Fruit fly (Drosophila melanogaster) whole organism, pupa: Measurements from ENCODE around the gene Hex-t1.

Experiments
- CG12605 ChIP-seq: fragments of 200-800 bp; sonication (Bioruptor generic); IDR thresholded peaks from 2 replicates; pipeline ENCODE4 v1.3.6; 2022; ENCODE audit warnings: missing biosample characterization, missing genetic modification characterization
- CG17806 ChIP-seq: fragments of 200-800 bp; sonication (Bioruptor generic); optimal IDR thresholded peaks from 2 replicates; lab custom pipeline; 2018; ENCODE audit warnings: missing biosample characterization, mild to moderate bottlenecking, missing genetic modification characterization, moderate library complexity
- CG34367 ChIP-seq: fragments of 200-800 bp; sonication (Bioruptor generic); optimal IDR thresholded peaks from 2 replicates; lab custom pipeline; 2018; ENCODE audit warnings: missing biosample characterization, mild to moderate bottlenecking, missing genetic modification characterization
- CG4496 ChIP-seq: fragments of 200-800 bp; sonication (Bioruptor generic); IDR thresholded peaks from 3 replicates; pipeline ENCODE4 v1.3.6; 2022; ENCODE audit warnings: missing biosample characterization, missing genetic modification characterization
- CG8301 ChIP-seq: fragments of 200-800 bp; sonication (Bioruptor generic); optimal IDR thresholded peaks from 2 replicates; lab custom pipeline; 2018; ENCODE audit warnings: missing biosample characterization, mild to moderate bottlenecking, missing genetic modification characterization
- fd96Ca ChIP-seq: fragments of 200-800 bp; sonication (Bioruptor generic); IDR thresholded peaks from 3 replicates; pipeline ENCODE4 v1.3.6; 2022; ENCODE audit warnings: missing biosample characterization, missing genetic modification characterization
- gl ChIP-seq: fragments of 200-800 bp; sonication (Bioruptor generic); optimal IDR thresholded peaks from 2 replicates; lab custom pipeline; 2018; ENCODE audit warnings: missing biosample characterization, mild to moderate bottlenecking, missing genetic modification characterization

DNA sequence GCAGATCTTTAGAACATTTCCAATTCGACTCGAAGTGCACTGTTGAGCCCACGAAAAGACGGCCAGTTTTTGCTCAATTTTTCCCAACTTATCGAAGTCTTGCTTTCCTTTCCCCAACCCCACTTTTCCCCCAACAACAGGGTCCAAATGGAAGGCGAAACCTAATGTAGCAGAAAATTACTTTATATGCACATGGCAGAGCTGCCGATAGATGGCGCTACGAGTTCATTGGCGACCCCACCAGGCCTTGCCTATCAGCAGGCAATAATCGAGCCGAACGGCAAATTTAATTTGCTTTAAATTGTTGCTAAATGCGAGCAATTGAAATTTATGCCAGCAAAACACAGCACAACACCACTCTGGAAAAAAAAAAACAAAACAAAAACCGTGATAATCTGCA, 16.4 kb upstream of the Hex-t1 start:
- TF ChIP-seq gl (tag; lab: Kevin White, UChicago), result no peak
- no peak for TF ChIP-seq fd96Ca
- TF ChIP-seq CG12605 (GFP tag; lab: Robert Waterston, UW), result no peak
- TF ChIP-seq CG8301, result no peak
- no peak for TF ChIP-seq CG4496
- TF ChIP-seq CG34367 (tag; lab: Kevin White, UChicago), result no peak
- TF ChIP-seq CG17806 (tag; lab: Kevin White, UChicago), result no peak
